Fruit fly (Drosophila melanogaster): ENCODE measurements around the gene SdicA.

DNA sequence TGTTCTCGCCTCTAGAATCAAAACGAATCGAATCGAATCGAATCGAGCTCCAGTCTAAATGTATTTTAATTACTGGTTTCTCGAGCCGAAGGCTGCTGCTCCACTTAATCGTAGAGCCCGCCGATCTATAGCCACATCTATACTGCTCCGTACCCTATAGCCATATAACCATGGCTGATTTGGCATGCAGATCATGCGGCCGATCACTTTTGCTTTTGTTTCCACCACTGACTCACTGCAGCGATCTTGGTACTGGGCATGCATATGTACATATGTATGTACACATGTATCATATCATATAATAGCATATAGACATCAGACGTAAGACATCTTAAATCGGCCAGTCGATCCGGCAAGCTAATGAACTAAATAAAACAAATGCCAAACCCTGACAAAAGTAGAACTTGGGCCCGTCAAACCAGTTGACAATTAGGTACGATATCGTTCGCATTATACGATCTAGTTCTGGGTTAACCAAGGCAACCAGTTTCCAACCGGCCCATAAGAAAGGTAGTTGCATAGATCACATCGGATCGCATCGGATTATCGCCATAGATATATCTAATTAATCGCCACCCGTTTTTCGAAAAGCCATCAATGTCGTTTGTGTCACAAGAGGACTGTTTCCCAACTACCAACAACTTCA is 43.6 kb upstream of the SdicA start:
- TF ChIP-seq CG12768 (GFP tag; optimal IDR thresholded peaks at IDR 0.05) (no peak), CG1620 (GFP tag; optimal IDR thresholded peaks at IDR 0.05) (no peak), CG14711 (tag; optimal IDR thresholded peaks at IDR 0.05) (no peak), Crg-1 (GFP tag; optimal IDR thresholded peaks at IDR 0.05) (no peak), CG5204 (GFP tag; optimal IDR thresholded peaks at IDR 0.05) (no peak)
